Worm (Caenorhabditis elegans): ENCODE measurements around the gene sta-2.

Gene sta-2

ce11 chrV:9789657-9790261 lies 48.8 kb downstream of the sta-2 start, which contains the start of gene ztf-7 (continued):
- TF ChIP-seq dmd-6 (GFP tag; IDR thresholded peaks at IDR 0.05) (peak; percentile 99), sdz-12 (GFP tag; optimal IDR thresholded peaks at IDR 0.05) (no peak), spr-3 (GFP tag; optimal IDR thresholded peaks at IDR 0.05) (peak; percentile 87), F37D6.2 (tag; optimal IDR thresholded peaks at IDR 0.05) (peak; percentile 87), nhr-11 (tag; optimal IDR thresholded peaks at IDR 0.05) (peak; percentile 98)

ce11 chrV:9791332-9791731 lies 50.3 kb downstream of the sta-2 start, which contains the start of gene lipl-2:
TSS of gene lipl-2 (plus strand) at chrV:9791567.
- TF ChIP-seq nhr-77 (tag; optimal IDR thresholded peaks at IDR 0.05) = peak; percentile 60
- TF ChIP-seq unc-62 (GFP tag; optimal IDR thresholded peaks at IDR 0.05 in 1 of 2) = peak in 1 of 2 experiments; percentile 26
- no peak for TF ChIP-seq unc-62 (tag; optimal IDR thresholded peaks at IDR 0.05)
- TF ChIP-seq Y75B8A.6 (GFP tag; IDR thresholded peaks at IDR 0.05) = no peak
- TF ChIP-seq mdt-29 (GFP tag; IDR thresholded peaks at IDR 0.05) = no peak
- peak; percentile 32 for TF ChIP-seq mxl-3 (GFP tag; optimal IDR thresholded peaks at IDR 0.05)
- TF ChIP-seq mep-1 (tag; optimal IDR thresholded peaks at IDR 0.05) = no peak
- peak; percentile 69 for TF ChIP-seq php-3 (GFP tag; IDR thresholded peaks at IDR 0.05)
- TF ChIP-seq nhr-6 (tag; optimal IDR thresholded peaks at IDR 0.05) = no peak
- TF ChIP-seq nhr-102 (tag; optimal IDR thresholded peaks at IDR 0.05) = peak; percentile 3
- TF ChIP-seq nhr-42 (GFP tag; IDR thresholded peaks at IDR 0.05) = peak; percentile 62; the same call in 1 of the 2 replicates
- peak; percentile 82 for TF ChIP-seq hlh-11 (tag; optimal IDR thresholded peaks at IDR 0.05)
- TF ChIP-seq unc-130 (GFP tag; optimal IDR thresholded peaks at IDR 0.05) = no peak
- peak in 1 of 2 experiments; percentile 36 for TF ChIP-seq mdl-1 (tag; optimal IDR thresholded peaks at IDR 0.05)
- peak; percentile 33 for TF ChIP-seq T20F7.1 (GFP tag; optimal IDR thresholded peaks at IDR 0.05)
- TF ChIP-seq ces-1 (GFP tag; optimal IDR thresholded peaks at IDR 0.05) = no peak
- peak; percentile 92 for TF ChIP-seq nhr-28 (tag; optimal IDR thresholded peaks at IDR 0.05)
- TF ChIP-seq hlh-30 (tag; optimal IDR thresholded peaks at IDR 0.05; ENCODE audit: insufficient read depth) = peak; percentile 37
- peak; percentile 92 for TF ChIP-seq dve-1 (tag; optimal IDR thresholded peaks at IDR 0.05; ENCODE audit: insufficient read depth)
- TF ChIP-seq daf-16 (GFP tag; optimal IDR thresholded peaks at IDR 0.05) = no peak
- TF ChIP-seq daf-16 (tag; optimal IDR thresholded peaks at IDR 0.05) = peak; percentile 90
- peak; percentile 79 for TF ChIP-seq dmd-6 (GFP tag; IDR thresholded peaks at IDR 0.05)

Measured in whole organism, L4 larva.